Fruit fly (Drosophila melanogaster) whole organism, embryonic: ENCODE data around the gene CG2267.

Experiments used
- Aef1 ChIP-seq: fragments of 200-800 bp; sonication (Bioruptor generic); IDR thresholded peaks from 3 replicates; pipeline ENCODE4 v1.3.6; 2022; ENCODE audit warnings: missing biosample characterization, missing genetic modification characterization
- CG10654 ChIP-seq: fragments of 200-800 bp; sonication (Bioruptor generic); optimal IDR thresholded peaks from 2 replicates; lab custom pipeline; 2016; ENCODE audit warnings: missing biosample characterization, missing genetic modification characterization
- CG12071 ChIP-seq: fragments of 200-800 bp; sonication (Bioruptor generic); optimal IDR thresholded peaks from 3 replicates; lab custom pipeline; 2018; ENCODE audit warnings: missing biosample characterization, mild to moderate bottlenecking, missing genetic modification characterization
- CG12104 ChIP-seq: fragments of 200-800 bp; sonication (Bioruptor generic); optimal IDR thresholded peaks from 3 replicates; lab custom pipeline; 2016; ENCODE audit warnings: missing biosample characterization, missing genetic modification characterization
- CG14014 ChIP-seq: fragments of 200-800 bp; sonication (Bioruptor generic); IDR thresholded peaks from 2 replicates; pipeline ENCODE4 v1.3.6; 2022; ENCODE audit warnings: missing biosample characterization, missing genetic modification characterization
- CG14667 ChIP-seq: fragments of 200-800 bp; sonication (Bioruptor generic); IDR thresholded peaks from 2 replicates; pipeline ENCODE4 v1.3.6; 2022; ENCODE audit warnings: missing biosample characterization, missing genetic modification characterization
- CG14710 ChIP-seq: fragments of 200-800 bp; sonication (Bioruptor generic); optimal IDR thresholded peaks from 3 replicates; lab custom pipeline; 2019; ENCODE audit warnings: missing biosample characterization, mild to moderate bottlenecking, missing genetic modification characterization, moderate library complexity
- CG15601 ChIP-seq: fragments of 200-800 bp; sonication (Bioruptor generic); optimal IDR thresholded peaks from 3 replicates; lab custom pipeline; 2019; ENCODE audit warnings: missing biosample characterization, mild to moderate bottlenecking, missing genetic modification characterization, moderate library complexity
- CG30403 ChIP-seq: fragments of 200-800 bp; sonication (Bioruptor generic); optimal IDR thresholded peaks from 3 replicates; lab custom pipeline; 2016; ENCODE audit warnings: missing biosample characterization, missing genetic modification characterization
- CG31388 ChIP-seq: fragments of 200-800 bp; sonication (Bioruptor generic); optimal IDR thresholded peaks from 2 replicates; lab custom pipeline; 2016; ENCODE audit warnings: missing biosample characterization, missing genetic modification characterization
- CG31441 ChIP-seq: fragments of 200-800 bp; sonication (Bioruptor generic); IDR thresholded peaks from 2 replicates; pipeline ENCODE4 v1.3.6; 2022; ENCODE audit warnings: missing biosample characterization, missing genetic modification characterization
- CG34376 ChIP-seq: fragments of 200-800 bp; sonication (Bioruptor generic); optimal IDR thresholded peaks from 2 replicates; lab custom pipeline; 2018; ENCODE audit warnings: missing biosample characterization, mild to moderate bottlenecking, missing genetic modification characterization
- CG4328 ChIP-seq: fragments of 200-800 bp; sonication (Bioruptor generic); optimal IDR thresholded peaks from 3 replicates; lab custom pipeline; 2017; ENCODE audit warnings: missing biosample characterization, missing genetic modification reagents, missing genetic modification characterization
- CG4424 ChIP-seq: fragments of 200-800 bp; sonication (Bioruptor generic); optimal IDR thresholded peaks from 3 replicates; lab custom pipeline; 2016; ENCODE audit warnings: missing biosample characterization, missing genetic modification characterization
- CG9817 ChIP-seq: fragments of 200-800 bp; sonication (Bioruptor generic); optimal IDR thresholded peaks from 2 replicates; lab custom pipeline; 2018; ENCODE audit warnings: missing biosample characterization, mild to moderate bottlenecking, missing genetic modification characterization, moderate library complexity
- Doc2 ChIP-seq: fragments of 200-800 bp; sonication (Bioruptor generic); IDR thresholded peaks from 2 replicates; pipeline ENCODE4 v1.3.6; 2022; ENCODE audit warnings: missing biosample characterization, missing genetic modification characterization
- Dp ChIP-seq: fragments of 200-800 bp; sonication (Bioruptor generic); optimal IDR thresholded peaks from 2 replicates; lab custom pipeline; 2018; ENCODE audit warnings: missing biosample characterization, mild to moderate bottlenecking, missing genetic modification characterization, moderate library complexity
- Eip74EF ChIP-seq, 2 experiments: fragments of 200-800 bp in 1 of 2; fragments of >200 bp in 1 of 2; sonication (Bioruptor generic) in 1 of 2; optimal IDR thresholded peaks; 2 replicates each; lab custom pipeline; 2017 to 2019; ENCODE audit warnings: missing biosample characterization in 2 of 2, missing genetic modification characterization in 2 of 2, mild to moderate bottlenecking in 1 of 2, moderate library complexity in 1 of 2
- Fer2 ChIP-seq: fragments of 200-800 bp; sonication (Bioruptor generic); optimal IDR thresholded peaks from 2 replicates; lab custom pipeline; 2018; ENCODE audit warnings: missing biosample characterization, mild to moderate bottlenecking, missing genetic modification characterization, moderate library complexity
- Hey ChIP-seq: fragments of 200-800 bp; sonication (Bioruptor generic); optimal IDR thresholded peaks from 3 replicates; lab custom pipeline; 2018; ENCODE audit warnings: missing biosample characterization, mild to moderate bottlenecking, missing genetic modification characterization
- Lpt ChIP-seq: fragments of >200 bp; optimal IDR thresholded peaks from 2 replicates; lab custom pipeline; 2018; ENCODE audit warnings: missing biosample characterization, missing genetic modification characterization
- Med ChIP-seq: fragments of 200-800 bp; sonication (Bioruptor generic); peaks from one replicate; lab custom pipeline; 2016; ENCODE audit warnings: missing biosample characterization, missing genetic modification characterization, mild to moderate bottlenecking, inconsistent platforms, moderate library complexity
- NFAT ChIP-seq: fragments of 200-800 bp; sonication (Bioruptor generic); IDR thresholded peaks from 2 replicates; pipeline ENCODE4 v1.3.6; 2022; ENCODE audit warnings: missing biosample characterization, missing genetic modification characterization
- Nf-YC ChIP-seq: fragments of 200-800 bp; optimal IDR thresholded peaks from 3 replicates; lab custom pipeline; 2019; ENCODE audit warnings: missing biosample characterization, mild to moderate bottlenecking, missing genetic modification characterization, moderate library complexity
- NfI ChIP-seq: fragments of 200-800 bp; sonication (Bioruptor generic); optimal IDR thresholded peaks from 3 replicates; lab custom pipeline; 2018; ENCODE audit warnings: missing biosample characterization, mild to moderate bottlenecking, missing genetic modification characterization, moderate library complexity
- Oli ChIP-seq: fragments of 200-800 bp; sonication (Bioruptor generic); optimal IDR thresholded peaks from 2 replicates; lab custom pipeline; 2018; ENCODE audit warnings: missing biosample characterization, mild to moderate bottlenecking, missing genetic modification characterization, moderate library complexity
- Pdp1 ChIP-seq, 2 experiments: fragments of 200-800 bp; sonication (Bioruptor generic); optimal IDR thresholded peaks; 3 replicates each; lab custom pipeline; 2016; ENCODE audit warnings: missing biosample characterization in 2 of 2, missing genetic modification characterization in 2 of 2, mild to moderate bottlenecking in 1 of 2, moderate library complexity in 1 of 2
- Stat92E ChIP-seq, 3 experiments: fragments of >200 bp in 2 of 3; fragments of 200-800 bp in 1 of 3; sonication (Bioruptor generic) in 1 of 3; optimal IDR thresholded peaks; 2 replicates each; lab custom pipeline; 2017 to 2019; ENCODE audit warnings: missing biosample characterization in 3 of 3, missing genetic modification characterization in 3 of 3, mild to moderate bottlenecking in 1 of 3, moderate library complexity in 1 of 3
- amos ChIP-seq: fragments of 200-800 bp; sonication (Bioruptor generic); IDR thresholded peaks from 2 replicates; pipeline ENCODE4 v1.3.6; 2022; ENCODE audit warnings: missing biosample characterization, missing genetic modification characterization; ENCODE audit not compliant: partially characterized antibody
- aop ChIP-seq: fragments of 200-800 bp; sonication (Bioruptor generic); IDR thresholded peaks from 2 replicates; pipeline ENCODE4 v1.3.6; 2022; ENCODE audit warnings: missing biosample characterization, missing genetic modification characterization
- ato ChIP-seq: fragments of 200-800 bp; sonication (Bioruptor generic); IDR thresholded peaks from 2 replicates; pipeline ENCODE4 v1.3.6; 2022; ENCODE audit warnings: missing biosample characterization, missing genetic modification characterization; ENCODE audit not compliant: partially characterized antibody
- cg ChIP-seq: fragments of 200-800 bp; sonication (Bioruptor generic); optimal IDR thresholded peaks from 3 replicates; lab custom pipeline; 2019; ENCODE audit warnings: missing biosample characterization, mild to moderate bottlenecking, missing genetic modification characterization, moderate library complexity
- chinmo ChIP-seq: fragments of 200-800 bp; sonication (Bioruptor generic); IDR thresholded peaks from 4 replicates; pipeline ENCODE4 v1.3.6; 2022; ENCODE audit warnings: missing biosample characterization, missing genetic modification characterization; ENCODE audit not compliant: partially characterized antibody
- chm ChIP-seq: fragments of 200-800 bp; sonication (Bioruptor generic); IDR thresholded peaks from 2 replicates; pipeline ENCODE4 v1.3.6; 2022; ENCODE audit warnings: missing biosample characterization, missing genetic modification characterization
- esg ChIP-seq: fragments of 200-800 bp; sonication (Bioruptor generic); conservative IDR thresholded peaks from 2 replicates; pipeline ENCODE4 v1.3.6; 2022; ENCODE audit warnings: missing biosample characterization, missing genetic modification characterization
- fd64A ChIP-seq: fragments of 200-800 bp; sonication (Bioruptor generic); optimal IDR thresholded peaks from 3 replicates; lab custom pipeline; 2018; ENCODE audit warnings: missing biosample characterization, mild to moderate bottlenecking, missing genetic modification characterization
- fru ChIP-seq: fragments of >200 bp; optimal IDR thresholded peaks from 2 replicates; lab custom pipeline; 2017
- gcm ChIP-seq: fragments of 200-800 bp; sonication (Bioruptor generic); optimal IDR thresholded peaks from 2 replicates; lab custom pipeline; 2019; ENCODE audit warnings: missing biosample characterization, mild to moderate bottlenecking, missing genetic modification characterization, moderate library complexity
- gsb-n ChIP-seq: fragments of 200-800 bp; sonication (Bioruptor generic); optimal IDR thresholded peaks from 3 replicates; lab custom pipeline; 2018; ENCODE audit warnings: missing biosample characterization, mild to moderate bottlenecking, missing genetic modification characterization
- ham ChIP-seq: fragments of 200-800 bp; sonication (Bioruptor generic); IDR thresholded peaks from 2 replicates; pipeline ENCODE4 v1.3.6; 2022; ENCODE audit warnings: missing biosample characterization, missing genetic modification characterization
- ind ChIP-seq: fragments of 200-800 bp; sonication (Bioruptor generic); optimal IDR thresholded peaks from 3 replicates; lab custom pipeline; 2016; ENCODE audit warnings: missing biosample characterization, missing genetic modification characterization
- inv ChIP-seq: fragments of 200-800 bp; sonication (Bioruptor generic); IDR thresholded peaks from 2 replicates; pipeline ENCODE4 v1.3.6; 2022; ENCODE audit warnings: missing biosample characterization, missing genetic modification characterization; ENCODE audit not compliant: partially characterized antibody
- lmd ChIP-seq: fragments of 200-800 bp; sonication (Bioruptor generic); IDR thresholded peaks from 2 replicates; pipeline ENCODE4 v1.3.6; 2022; ENCODE audit warnings: missing biosample characterization, missing genetic modification characterization
- luna ChIP-seq: fragments of 200-800 bp; sonication (Bioruptor generic); optimal IDR thresholded peaks from 2 replicates; lab custom pipeline; 2016; ENCODE audit warnings: missing biosample characterization, missing genetic modification characterization
- mam ChIP-seq: fragments of 200-800 bp; sonication (Bioruptor generic); optimal IDR thresholded peaks from 3 replicates; lab custom pipeline; 2016; ENCODE audit warnings: missing biosample characterization, missing genetic modification characterization
- nom ChIP-seq: fragments of 200-800 bp; sonication (Bioruptor generic); optimal IDR thresholded peaks from 2 replicates; lab custom pipeline; 2017; ENCODE audit warnings: missing biosample characterization, missing genetic modification characterization, mild to moderate bottlenecking, moderate library complexity, missing genetic modification reagents
- sd ChIP-seq: fragments of 200-800 bp; sonication (Bioruptor generic); optimal IDR thresholded peaks from 3 replicates; lab custom pipeline; 2018; ENCODE audit warnings: missing biosample characterization, mild to moderate bottlenecking, missing genetic modification characterization, moderate library complexity
- sens ChIP-seq: fragments of 200-800 bp; sonication (Bioruptor generic); peaks from one replicate; lab custom pipeline; 2016; ENCODE audit warnings: missing biosample characterization, missing genetic modification characterization
- tio ChIP-seq: fragments of 200-800 bp; sonication (Bioruptor generic); optimal IDR thresholded peaks from 2 replicates; lab custom pipeline; 2017; ENCODE audit warnings: missing biosample characterization, missing genetic modification characterization, inconsistent platforms
- trh ChIP-seq: fragments of 200-800 bp; sonication (Bioruptor generic); optimal IDR thresholded peaks from 2 replicates; lab custom pipeline; 2016; ENCODE audit warnings: missing biosample characterization, missing genetic modification characterization
- usp ChIP-seq: fragments of >200 bp; optimal IDR thresholded peaks from 2 replicates; lab custom pipeline; 2017; ENCODE audit warnings: missing biosample characterization, missing genetic modification characterization

Gene CG2267

dm6 chr3R:30643240-30643639 is 14.4 kb upstream of the CG2267 start (continued):
- TF ChIP-seq ham (no peak), sd (tag; lab: Kevin White, UChicago) (no peak), Hey (no peak), CG4424 (GFP tag; lab: Kevin White, UChicago) (no peak), Doc2 (GFP tag; lab: Robert Waterston, UW) (no peak), ato (GFP tag; lab: Robert Waterston, UW) (no peak), sens (GFP tag; lab: Kevin White, UChicago) (peak; percentile 77), CG12104 (GFP tag; lab: Kevin White, UChicago) (no peak), esg (GFP tag; lab: Robert Waterston, UW) (no peak), ind (GFP tag; lab: Kevin White, UChicago) (peak; percentile 3), inv (GFP tag; lab: Robert Waterston, UW) (no peak), tio (GFP tag; lab: Kevin White, UChicago) (no peak), Stat92E (GFP tag; optimal IDR thresholded peaks at IDR 0.05; lab: Kevin White, UChicago) (no peak), nom (GFP tag; lab: Kevin White, UChicago) (no peak), amos (no peak), CG34376 (no peak), chm (GFP tag; lab: Robert Waterston, UW) (no peak), gcm (GFP tag; lab: Kevin White, UChicago) (no peak), CG14014 (GFP tag; lab: Robert Waterston, UW) (0 out of 2 replicates have a peak, but pooled peaks have one; percentile 14), Oli (tag; lab: Kevin White, UChicago) (peak; percentile 10), gsb-n (tag; lab: Kevin White, UChicago) (no peak), fd64A (GFP tag; lab: Kevin White, UChicago) (no peak), CG14667 (peak; percentile 36; the same call in 1 of the 2 replicates), cg (GFP tag; lab: Kevin White, UChicago) (no peak), CG31441 (GFP tag; lab: Robert Waterston, UW) (no peak; the same call in 1 of the 2 replicates), lmd (GFP tag; lab: Robert Waterston, UW) (no peak), usp (no peak), Lpt (GFP tag; lab: Kevin White, UChicago) (no peak), Fer2 (tag; lab: Kevin White, UChicago) (no peak), CG4328 (GFP tag; lab: Kevin White, UChicago) (no peak), CG14710 (no peak), CG31388 (GFP tag; lab: Kevin White, UChicago) (no peak), CG12071 (GFP tag; lab: Kevin White, UChicago) (no peak), trh (GFP tag; lab: Kevin White, UChicago) (no peak), chinmo (GFP tag; lab: Robert Waterston, UW) (no peak), CG10654 (GFP tag; lab: Kevin White, UChicago) (no peak), CG30403 (GFP tag; lab: Kevin White, UChicago) (no peak), Med (no peak), CG9817 (tag; lab: Kevin White, UChicago) (no peak), Dp (GFP tag; lab: Kevin White, UChicago) (no peak), Pdp1 (GFP tag; optimal IDR thresholded peaks at IDR 0.05; lab: Kevin White, UChicago) (no peak), Nf-YC (no peak), aop (GFP tag; lab: Robert Waterston, UW) (no peak), Eip74EF (GFP tag; optimal IDR thresholded peaks at IDR 0.05; lab: Kevin White, UChicago) (no peak), mam (GFP tag; lab: Kevin White, UChicago) (no peak), NfI (GFP tag; lab: Kevin White, UChicago) (no peak), Aef1 (GFP tag; lab: Robert Waterston, UW) (peak; percentile 25; the same call in 1 of the 3 replicates), luna (GFP tag; lab: Kevin White, UChicago) (no peak), CG15601 (tag; lab: Kevin White, UChicago) (no peak), fru (lab: Kevin White, UChicago) (no peak), NFAT (GFP tag; lab: Robert Waterston, UW) (no peak)
